Fruit fly (Drosophila melanogaster) whole organism, wandering third instar larva: Measurements from ENCODE around the gene CG1428.

ENCODE experiments used
- Abd-B ChIP-seq: fragments of >200 bp; optimal IDR thresholded peaks from 2 replicates; lab custom pipeline; 2017; ENCODE audit warnings: missing biosample characterization, missing genetic modification characterization
- CG32264 ChIP-seq: fragments of 200-800 bp; sonication (Bioruptor generic); optimal IDR thresholded peaks from 2 replicates; lab custom pipeline; 2016; ENCODE audit warnings: missing biosample characterization, missing genetic modification characterization
- CrebA ChIP-seq: fragments of 200-800 bp; sonication (Bioruptor generic); optimal IDR thresholded peaks from 2 replicates; lab custom pipeline; 2016; ENCODE audit warnings: missing biosample characterization, mild to moderate bottlenecking, missing genetic modification characterization, borderline replicate concordance
- Dfd ChIP-seq: fragments of >200 bp; optimal IDR thresholded peaks from 2 replicates; lab custom pipeline; 2017; ENCODE audit warnings: missing biosample characterization, missing genetic modification characterization
- Dif ChIP-seq: fragments of 200-275, 200-300 bp; sonication (Bioruptor generic); optimal IDR thresholded peaks from 2 replicates; lab custom pipeline; 2018; ENCODE audit warnings: missing biosample characterization, missing genetic modification characterization; ENCODE audit not compliant: partially characterized antibody
- GATAd ChIP-seq: sonication (Bioruptor generic); optimal IDR thresholded peaks from 2 replicates; lab custom pipeline; 2016; ENCODE audit warnings: missing biosample characterization, missing genetic modification characterization
- HLH106 ChIP-seq: fragments of 200-800 bp; optimal IDR thresholded peaks from 3 replicates; lab custom pipeline; 2019; ENCODE audit warnings: missing biosample characterization, mild to moderate bottlenecking, missing genetic modification characterization, moderate library complexity
- Hnf4 ChIP-seq: fragments of 200-800 bp; sonication (Bioruptor generic); optimal IDR thresholded peaks from 2 replicates; lab custom pipeline; 2016; ENCODE audit warnings: missing biosample characterization, mild to moderate bottlenecking, missing genetic modification characterization
- Hr78 ChIP-seq: fragments of >200 bp; optimal IDR thresholded peaks from 2 replicates; lab custom pipeline; 2017; ENCODE audit warnings: missing biosample characterization, missing genetic modification characterization
- Hr83 ChIP-seq: fragments of 200-300 bp; sonication (Bioruptor generic); optimal IDR thresholded peaks from 2 replicates; lab custom pipeline; 2016; ENCODE audit warnings: missing biosample characterization, mild to moderate bottlenecking, missing genetic modification characterization, moderate library complexity; ENCODE audit not compliant: poor library complexity, severe bottlenecking
- Jra ChIP-seq: sonication (Bioruptor generic); optimal IDR thresholded peaks from 2 replicates; lab custom pipeline; 2016; ENCODE audit warnings: missing biosample characterization, missing genetic modification characterization
- Mio ChIP-seq: sonication (Bioruptor generic); optimal IDR thresholded peaks from 2 replicates; lab custom pipeline; 2016; ENCODE audit warnings: missing biosample characterization, missing genetic modification characterization
- N ChIP-seq: fragments of >200 bp; optimal IDR thresholded peaks from 2 replicates; lab custom pipeline; 2018; ENCODE audit warnings: missing biosample characterization, missing external identifiers, missing genetic modification characterization
- OdsH ChIP-seq: fragments of 200-800 bp; sonication (Bioruptor generic); optimal IDR thresholded peaks from 2 replicates; lab custom pipeline; 2016; ENCODE audit warnings: missing biosample characterization, mild to moderate bottlenecking, missing genetic modification characterization
- Rel ChIP-seq, 2 experiments: fragments of 200-800 bp; sonication (Bioruptor generic) in 1 of 2; optimal IDR thresholded peaks; 2 replicates in 1 of 2; 3 replicates in 1 of 2; lab custom pipeline; 2016 to 2019; ENCODE audit warnings: mild to moderate bottlenecking in 2 of 2, missing biosample characterization in 2 of 2, missing genetic modification characterization in 2 of 2, moderate library complexity in 1 of 2
- Sp1 ChIP-seq: fragments of 200-800 bp; sonication (Bioruptor generic); optimal IDR thresholded peaks from 3 replicates; lab custom pipeline; 2019; ENCODE audit warnings: missing biosample characterization, mild to moderate bottlenecking, missing genetic modification characterization, moderate library complexity
- br ChIP-seq: fragments of 200-800 bp; sonication (Bioruptor generic); optimal IDR thresholded peaks from 2 replicates; lab custom pipeline; 2016; ENCODE audit warnings: missing biosample characterization, missing genetic modification characterization
- brk ChIP-seq: fragments of 200-800 bp; sonication (Bioruptor generic); optimal IDR thresholded peaks from 2 replicates; lab custom pipeline; 2016; ENCODE audit warnings: missing biosample characterization, mild to moderate bottlenecking, missing genetic modification characterization
- dl ChIP-seq, 2 experiments: fragments of 175-275, 200-275 bp in 1 of 2; fragments of 200-275 bp in 1 of 2; sonication (Bioruptor generic); optimal IDR thresholded peaks; lab custom pipeline; 2018; ENCODE audit warnings: mild to moderate bottlenecking in 2 of 2, missing biosample characterization in 2 of 2, missing genetic modification characterization in 2 of 2, moderate library complexity in 2 of 2; ENCODE audit not compliant: partially characterized antibody in 2 of 2, insufficient read depth in 1 of 2
- dmrt93B ChIP-seq: fragments of 200-800 bp; sonication (Bioruptor generic); optimal IDR thresholded peaks from 2 replicates; lab custom pipeline; 2018; ENCODE audit warnings: missing biosample characterization, mild to moderate bottlenecking, missing genetic modification characterization
- dsf ChIP-seq: sonication (Bioruptor generic); optimal IDR thresholded peaks from 2 replicates; lab custom pipeline; 2016; ENCODE audit warnings: missing biosample characterization, missing genetic modification characterization, borderline replicate concordance
- ey ChIP-seq: fragments of 200-800 bp; sonication (Bioruptor generic); optimal IDR thresholded peaks from 2 replicates; lab custom pipeline; 2016; ENCODE audit warnings: missing biosample characterization, missing genetic modification characterization
- foxo ChIP-seq, 2 experiments: fragments of 200-800 bp; sonication (Bioruptor generic); optimal IDR thresholded peaks; 2 replicates in 1 of 2; 3 replicates in 1 of 2; lab custom pipeline; 2016 to 2017; ENCODE audit warnings: missing biosample characterization in 2 of 2, missing genetic modification characterization in 2 of 2
- fru ChIP-seq: fragments of 200-800 bp; sonication (Bioruptor generic); optimal IDR thresholded peaks from 3 replicates; lab custom pipeline; 2016; ENCODE audit warnings: missing biosample characterization, mild to moderate bottlenecking, missing genetic modification characterization
- h ChIP-seq: fragments of 200-800 bp; sonication (Bioruptor generic); optimal IDR thresholded peaks from 3 replicates; lab custom pipeline; 2016; ENCODE audit warnings: missing biosample characterization, mild to moderate bottlenecking, missing genetic modification characterization
- jim ChIP-seq: fragments of 175-275, 200-325 bp; sonication (Bioruptor generic); optimal IDR thresholded peaks from 2 replicates; lab custom pipeline; 2016; ENCODE audit warnings: missing biosample characterization, mild to moderate bottlenecking, missing genetic modification characterization
- psq ChIP-seq: fragments of 200-800 bp; sonication (Bioruptor generic); optimal IDR thresholded peaks from 3 replicates; lab custom pipeline; 2017; ENCODE audit warnings: missing biosample characterization, mild to moderate bottlenecking, missing genetic modification characterization, moderate library complexity
- rgr ChIP-seq: fragments of 200-800 bp; sonication (Bioruptor generic); optimal IDR thresholded peaks from 3 replicates; lab custom pipeline; 2016; ENCODE audit warnings: missing biosample characterization, mild to moderate bottlenecking, missing genetic modification characterization
- sage ChIP-seq: fragments of 200-800 bp; sonication (Bioruptor generic); optimal IDR thresholded peaks from 2 replicates; lab custom pipeline; 2016; ENCODE audit warnings: missing biosample characterization, mild to moderate bottlenecking, missing genetic modification characterization
- sv ChIP-seq: fragments of 200-800 bp; sonication (Bioruptor generic); optimal IDR thresholded peaks from 3 replicates; lab custom pipeline; 2016; ENCODE audit warnings: missing biosample characterization, missing genetic modification characterization
- usp ChIP-seq: fragments of >200 bp; optimal IDR thresholded peaks from 2 replicates; lab custom pipeline; 2017; ENCODE audit warnings: missing biosample characterization, missing genetic modification characterization
- woc ChIP-seq: sonication (Bioruptor generic); optimal IDR thresholded peaks from 2 replicates; lab custom pipeline; 2016; ENCODE audit warnings: missing biosample characterization, mild to moderate bottlenecking, missing genetic modification characterization

CG1428 gene

dm6 chr2L:21905989-21906388 lies at the start of gene CG1428:
CG1428 (plus strand) TSS chr2L:21906289.
- no peak for TF ChIP-seq GATAd (GFP tag; lab: Kevin White, UChicago)

dm6 chr2L:21857744-21858143 lies 48.3 kb upstream of the CG1428 start:
- no peak for TF ChIP-seq Hnf4

- TF ChIP-seq Jra (GFP tag; lab: Kevin White, UChicago) (no peak), Dfd (GFP tag; lab: Kevin White, UChicago) (peak; percentile 5)
Measured at dm6 chr2L:21860566-21860965, 45.5 kb upstream of the CG1428 start.

dm6 chr2L:21863544-21863945 lies 42.5 kb upstream of the CG1428 start:
- TF ChIP-seq N (GFP tag; lab: Kevin White, UChicago) (no peak), Hr78 (GFP tag; lab: Kevin White, UChicago) (no peak), dl (GFP tag; optimal IDR thresholded peaks at IDR 0.05; lab: Kevin White, UChicago; ENCODE audit: insufficient read depth in 1 of 2, partially characterized antibody in 2 of 2) (no peak), brk (GFP tag; lab: Kevin White, UChicago) (no peak), foxo (GFP tag; optimal IDR thresholded peaks at IDR 0.05; lab: Kevin White, UChicago) (no peak), Abd-B (no peak), h (GFP tag; lab: Kevin White, UChicago) (no peak), Dif (no peak), Jra (GFP tag; lab: Kevin White, UChicago) (no peak), CrebA (GFP tag; lab: Kevin White, UChicago) (no peak), OdsH (GFP tag; lab: Kevin White, UChicago) (no peak), dsf (GFP tag; lab: Kevin White, UChicago) (no peak), CG32264 (GFP tag; lab: Kevin White, UChicago) (no peak), psq (GFP tag; lab: Kevin White, UChicago) (no peak), jim (GFP tag; lab: Kevin White, UChicago) (no peak), usp (GFP tag; lab: Kevin White, UChicago) (no peak), sage (GFP tag; lab: Kevin White, UChicago) (no peak), Sp1 (GFP tag; lab: Kevin White, UChicago) (no peak)

dm6 chr2L:21866362-21866761 lies 39.7 kb upstream of the CG1428 start:
- no peak for TF ChIP-seq dsf (GFP tag; lab: Kevin White, UChicago)
- peak; percentile 36 for TF ChIP-seq sage (GFP tag; lab: Kevin White, UChicago)
- TF ChIP-seq, all 38 proteins: peak for 1

dm6 chr2L:21867040-21867981 lies 38.8 kb upstream of the CG1428 start:
- TF ChIP-seq woc (GFP tag; lab: Kevin White, UChicago): peak; percentile 58
- TF ChIP-seq OdsH (GFP tag; lab: Kevin White, UChicago): peak; percentile 67
- TF ChIP-seq foxo (GFP tag; optimal IDR thresholded peaks at IDR 0.05; lab: Kevin White, UChicago): peak; percentile 18 to 76
- peak; percentile 35 for TF ChIP-seq Sp1 (GFP tag; lab: Kevin White, UChicago)
- TF ChIP-seq jim (GFP tag; lab: Kevin White, UChicago): no peak
- peak; percentile 78 for TF ChIP-seq fru
- TF ChIP-seq Rel (GFP tag; optimal IDR thresholded peaks at IDR 0.05; lab: Kevin White, UChicago): no peak
- no peak for TF ChIP-seq Rel (tag; optimal IDR thresholded peaks at IDR 0.05; lab: Kevin White, UChicago)
- no peak for TF ChIP-seq CrebA (GFP tag; lab: Kevin White, UChicago)
- peak; percentile 80 for TF ChIP-seq ey (GFP tag; lab: Kevin White, UChicago)
- TF ChIP-seq HLH106 (tag; lab: Kevin White, UChicago): peak; percentile 67
- peak; percentile 11 for TF ChIP-seq CG32264 (GFP tag; lab: Kevin White, UChicago)
- TF ChIP-seq Hnf4: peak; percentile 56
- peak; percentile 46 for TF ChIP-seq dmrt93B (GFP tag; lab: Kevin White, UChicago)
- peak; percentile 65 for TF ChIP-seq psq (GFP tag; lab: Kevin White, UChicago)
- TF ChIP-seq Mio (GFP tag; lab: Kevin White, UChicago): no peak
- TF ChIP-seq h (GFP tag; lab: Kevin White, UChicago): peak; percentile 80
- TF ChIP-seq br (GFP tag; lab: Kevin White, UChicago): peak; percentile 75
- no peak for TF ChIP-seq Hr83
- no peak for TF ChIP-seq sage (GFP tag; lab: Kevin White, UChicago)
- TF ChIP-seq sv (GFP tag; lab: Kevin White, UChicago): peak; percentile 83
- no peak for TF ChIP-seq dsf (GFP tag; lab: Kevin White, UChicago)
- peak; percentile 67 for TF ChIP-seq rgr
- TF ChIP-seq Dif: no peak
